Fruit fly (Drosophila melanogaster) whole organism, larva: ENCODE data around the gene Syx8.

ENCODE experiments used
- noc ChIP-seq: fragments of 200-800 bp; sonication (Bioruptor generic); optimal IDR thresholded peaks from 3 replicates; lab custom pipeline; 2019; ENCODE audit warnings: missing biosample characterization, mild to moderate bottlenecking, missing genetic modification characterization, moderate library complexity

The Syx8 gene

DNA sequence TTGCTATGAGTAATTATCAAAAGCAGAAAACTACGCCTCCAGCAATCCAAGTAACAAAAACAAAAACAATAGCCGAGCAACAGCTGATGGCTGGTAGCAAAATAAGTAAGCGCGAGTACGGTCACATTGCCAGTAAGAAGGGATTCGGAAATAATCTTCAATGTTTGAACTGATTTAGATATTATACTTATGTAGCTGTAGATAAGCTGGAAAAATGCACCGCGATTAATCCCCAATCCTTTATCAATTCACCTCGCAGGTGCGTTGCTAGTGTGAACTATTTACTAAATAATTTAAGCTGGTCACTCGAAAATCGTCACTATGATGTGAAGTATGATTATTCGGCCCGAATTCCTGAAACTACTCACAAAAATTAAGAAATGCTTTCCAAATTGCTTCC, at the start of gene Syx8, which contains the start of gene CG32163:
Gene Syx8 (minus strand): TSS at position 69 of the 400 bp plus-strand sequence.
Gene CG32163 (plus strand): TSS at position 169 of the 400 bp plus-strand sequence.
- peak; percentile 22 for TF ChIP-seq noc (tag; lab: Kevin White, UChicago)

DNA sequence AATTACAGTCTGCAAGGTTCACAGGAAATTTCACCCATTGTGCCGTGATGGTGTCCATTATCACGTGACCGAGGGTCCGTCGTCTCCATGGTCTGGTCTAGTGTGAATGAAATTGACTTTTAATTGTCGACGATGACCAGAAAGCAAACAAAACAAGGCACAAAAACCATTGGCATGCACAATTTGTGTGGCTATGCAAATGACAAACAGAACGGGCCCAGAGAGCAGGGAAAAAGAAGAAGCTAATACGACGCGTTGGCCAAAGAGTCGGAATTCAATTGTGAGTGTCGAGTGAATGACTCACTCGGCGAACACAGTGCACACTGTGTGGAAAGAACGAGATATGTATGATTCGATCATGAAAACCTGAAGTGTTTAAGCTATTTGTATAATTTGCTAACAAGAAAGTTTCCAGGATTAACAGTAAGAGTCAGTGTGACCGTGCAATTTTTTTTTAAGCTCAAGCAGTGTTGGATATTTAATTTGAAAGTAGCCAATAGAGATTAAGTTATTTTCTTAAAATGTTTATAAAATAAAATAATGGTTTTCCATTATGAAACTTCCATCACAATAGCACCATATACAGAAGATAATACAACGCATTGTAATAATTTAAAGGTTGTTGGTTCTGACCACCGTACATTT, 48.8 kb upstream of the Syx8 start:
- peak; percentile 65 for TF ChIP-seq noc (tag; lab: Kevin White, UChicago)

DNA sequence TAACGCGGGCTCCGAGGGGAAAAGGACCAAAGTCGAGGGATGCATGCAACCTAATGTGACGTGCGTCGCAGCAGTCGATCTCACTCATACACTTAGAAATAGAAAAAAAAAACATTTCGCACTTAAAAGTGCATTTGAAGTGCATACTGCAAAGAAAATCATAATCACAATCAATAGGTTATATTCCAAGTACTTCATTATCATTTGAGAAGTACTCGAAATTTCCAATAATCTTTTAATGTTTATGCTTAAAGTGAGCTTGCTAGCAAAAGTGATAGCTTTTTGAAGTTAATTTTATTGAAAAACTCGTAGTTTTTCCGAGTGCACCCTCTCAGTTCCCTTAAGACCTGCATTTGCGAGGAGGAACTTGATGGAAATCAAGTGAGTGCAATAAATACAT, 47.7 kb upstream of the Syx8 start:
- no peak for TF ChIP-seq noc (tag; lab: Kevin White, UChicago)

DNA sequence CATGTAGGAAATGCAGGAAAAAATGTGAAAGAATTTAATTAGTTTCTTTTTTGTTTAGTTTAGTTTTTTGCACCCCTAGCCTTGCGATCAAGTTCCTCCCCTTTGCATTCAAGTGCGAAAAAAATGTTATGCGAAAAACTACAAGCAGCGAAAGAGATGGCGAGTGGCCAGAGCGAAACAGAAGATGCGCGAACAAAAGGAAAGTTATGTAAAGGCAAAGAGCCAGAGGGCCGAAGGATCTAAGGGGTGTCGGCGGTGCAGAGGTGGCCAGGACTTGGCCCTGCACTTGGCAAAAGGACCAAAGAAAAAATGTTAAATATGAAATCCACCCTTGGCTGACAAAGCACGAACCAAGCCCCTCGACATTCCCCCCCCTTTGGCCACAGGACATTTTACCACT, 47.2 kb upstream of the Syx8 start:
- TF ChIP-seq noc (tag; lab: Kevin White, UChicago) = no peak

DNA sequence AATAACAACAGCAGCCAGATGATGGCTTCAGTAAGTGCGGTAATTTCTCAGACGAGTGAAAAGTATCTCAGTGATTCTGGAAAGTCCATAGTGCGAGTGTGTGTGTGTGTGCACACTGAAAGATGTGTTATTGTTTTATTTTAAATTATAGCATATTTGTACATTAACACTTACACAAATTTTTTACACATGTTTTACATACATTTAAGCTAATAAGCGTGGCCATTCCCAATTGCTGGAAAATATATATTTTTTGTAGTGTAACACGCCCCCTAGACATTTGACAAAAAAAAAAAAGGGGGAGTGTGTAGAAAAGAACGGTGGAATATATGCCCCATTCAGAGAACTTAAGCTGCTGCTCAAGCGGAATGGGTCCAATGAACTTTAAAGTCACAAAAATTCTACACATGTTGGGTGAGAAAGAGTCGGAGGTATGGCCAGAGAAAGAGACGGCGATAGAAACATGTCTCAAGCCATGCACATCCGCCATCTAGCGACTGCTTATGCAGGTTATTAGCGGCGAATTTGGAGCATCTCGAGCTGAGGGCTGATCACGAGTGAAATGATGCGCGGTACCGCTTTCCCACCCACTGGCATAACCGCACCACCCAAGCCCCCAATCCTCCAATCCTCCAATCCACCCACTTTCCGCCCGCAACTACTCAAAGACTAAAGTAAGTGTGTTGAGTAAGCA, 45.1 kb upstream of the Syx8 start:
- TF ChIP-seq noc (tag; lab: Kevin White, UChicago) = no peak

DNA sequence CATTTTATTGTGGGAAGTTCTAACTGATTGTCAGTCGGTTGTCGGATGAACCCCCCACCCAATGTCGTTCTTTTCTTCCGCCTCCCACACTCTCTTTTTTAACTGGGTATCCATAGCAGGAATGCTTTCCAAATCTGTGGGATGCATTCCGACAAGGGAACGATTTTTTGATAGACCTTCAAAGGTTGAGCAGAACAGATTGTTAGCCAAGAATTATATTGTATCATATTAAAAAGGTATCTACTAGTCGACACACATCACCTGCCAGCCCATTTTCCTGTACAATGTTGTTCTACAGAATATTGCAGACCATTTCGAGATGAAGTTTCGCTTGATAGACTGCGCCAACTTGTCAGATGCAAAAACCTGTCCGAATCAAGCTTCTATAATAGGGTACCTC, 42.9 kb upstream of the Syx8 start:
- no peak for TF ChIP-seq noc (tag; lab: Kevin White, UChicago)

DNA sequence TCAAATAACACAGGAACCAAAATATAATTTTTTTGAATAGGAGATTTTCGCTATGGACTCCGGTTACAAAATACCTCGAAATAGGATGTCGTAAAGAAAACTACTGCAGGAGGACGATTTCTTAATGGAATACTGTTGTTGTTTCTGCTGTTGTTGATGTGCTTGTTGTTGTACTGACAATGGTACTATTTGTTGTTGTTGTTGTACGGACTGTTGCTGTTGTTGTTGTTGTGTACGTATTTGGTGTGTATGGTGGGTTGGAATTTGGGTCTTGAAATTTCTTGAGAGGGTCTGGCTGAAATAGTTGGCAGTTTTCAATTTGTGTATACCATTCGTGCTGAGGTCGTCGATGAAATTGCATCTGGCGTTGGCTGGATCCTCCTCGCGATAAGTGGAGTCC, 39.3 kb upstream of the Syx8 start:
- TF ChIP-seq noc (tag; lab: Kevin White, UChicago) = no peak

DNA sequence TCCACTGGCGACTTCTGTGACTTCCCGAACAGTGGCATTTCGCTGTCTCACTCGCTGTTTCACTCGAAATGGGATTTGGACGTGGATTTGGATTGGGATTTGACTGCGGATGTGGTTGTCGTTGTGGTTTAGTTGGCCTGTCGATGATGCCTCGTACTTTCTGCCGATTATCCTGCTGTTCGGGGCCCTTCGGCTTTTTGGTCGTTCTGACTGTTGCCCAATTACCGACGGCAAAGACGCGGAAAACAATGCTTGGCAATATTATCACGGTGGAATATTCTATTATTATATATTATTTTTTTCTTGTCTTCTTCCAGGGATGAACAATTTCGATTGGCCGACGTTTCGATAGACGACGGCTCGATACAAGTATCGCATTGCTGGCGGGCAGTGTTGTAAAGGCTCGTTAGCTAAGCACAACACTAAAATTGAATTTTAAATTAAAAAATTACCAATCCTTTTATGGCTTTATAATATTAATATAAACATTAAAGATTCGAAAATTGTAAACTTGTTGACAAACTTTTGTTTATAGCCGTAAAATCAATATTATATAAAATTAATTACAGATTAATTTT, 28.4 kb upstream of the Syx8 start, which contains the start of gene Mo25:
Gene Mo25 (minus strand): TSS at position 341 of the 578 bp plus-strand sequence.
- no peak for TF ChIP-seq noc (tag; lab: Kevin White, UChicago)

DNA sequence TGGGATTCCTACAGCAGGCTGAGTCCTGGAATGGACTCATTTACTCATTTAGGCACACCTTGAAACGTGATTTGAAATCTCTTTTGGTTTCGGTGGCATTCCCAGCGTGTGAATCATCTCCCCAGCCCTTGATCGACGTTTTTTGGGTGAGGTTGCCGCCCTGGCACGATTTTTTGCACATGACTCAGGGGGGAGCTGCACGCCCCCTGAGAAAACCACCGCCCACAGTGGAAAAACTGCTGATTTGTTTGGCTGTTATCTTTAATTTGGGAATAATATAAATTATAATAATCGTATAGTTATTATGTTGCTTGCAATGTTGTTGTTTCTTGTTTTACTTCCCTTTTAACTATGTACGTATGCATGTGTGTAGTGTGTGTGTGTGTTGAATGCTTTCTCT, 26.1 kb upstream of the Syx8 start:
- peak; percentile 58 for TF ChIP-seq noc (tag; lab: Kevin White, UChicago)

DNA sequence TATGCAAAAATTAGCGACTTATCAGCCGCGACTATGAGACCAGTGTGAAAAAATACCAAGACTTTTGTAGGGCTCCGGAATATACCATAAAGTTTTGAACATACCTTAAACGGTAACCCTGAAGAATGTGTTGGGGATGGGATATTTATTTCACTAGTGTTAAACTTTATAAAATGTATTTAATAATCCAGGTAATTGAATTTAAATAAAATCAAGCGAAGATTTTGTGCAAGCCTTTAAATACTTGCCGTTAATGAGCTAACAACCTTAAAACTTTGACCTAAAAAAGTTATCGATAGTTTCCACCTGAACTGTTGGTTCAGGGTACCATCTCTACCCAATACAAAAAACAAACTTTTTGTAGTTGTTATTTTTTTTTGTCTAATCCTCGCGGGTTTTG, 25.3 kb upstream of the Syx8 start, which contains the start of gene CG4101:
Gene CG4101 (plus strand): TSS at position 335 of the 400 bp plus-strand sequence.
- TF ChIP-seq noc (tag; lab: Kevin White, UChicago) = peak; percentile 86

DNA sequence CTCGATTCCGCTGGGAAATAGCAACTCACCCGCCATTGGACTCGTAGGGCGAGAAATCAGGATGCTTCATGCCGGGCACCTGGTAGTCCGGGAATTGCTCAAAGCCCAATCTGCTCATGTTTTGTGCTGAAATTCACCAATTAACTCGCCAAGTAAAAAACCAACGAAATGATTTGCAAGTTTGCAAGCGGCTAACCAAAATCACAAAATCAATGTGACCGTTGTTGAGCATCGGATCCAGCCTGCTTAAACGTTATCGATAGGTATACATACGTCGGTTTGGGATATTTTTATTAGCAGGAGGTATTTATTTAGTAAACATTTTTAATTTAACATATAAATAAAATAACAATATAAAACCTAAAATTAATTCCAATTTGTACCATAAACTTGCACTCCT, 23.3 kb upstream of the Syx8 start, which contains the start of gene Prosbeta6:
Gene Prosbeta6 (minus strand): TSS at position 218 of the 400 bp plus-strand sequence.
- TF ChIP-seq noc (tag; lab: Kevin White, UChicago) = no peak

DNA sequence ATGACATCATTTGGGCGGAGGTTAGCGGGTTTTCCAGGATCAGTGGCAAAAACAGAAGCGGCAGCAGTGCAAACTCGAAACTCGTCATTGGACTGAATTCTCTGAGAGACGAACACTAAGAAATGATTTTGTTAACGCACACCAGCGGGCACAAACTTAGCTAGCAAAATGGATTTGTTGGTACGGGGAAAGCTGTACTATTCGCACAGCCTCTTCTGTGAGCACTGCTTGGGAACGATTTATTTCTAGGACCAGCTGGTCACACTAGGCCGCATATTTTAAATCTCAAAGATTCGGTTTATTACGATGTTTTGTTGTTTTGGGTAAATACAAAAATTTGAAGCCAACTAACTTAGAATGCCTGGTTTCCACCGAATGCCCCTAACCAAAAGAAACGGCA, 22.3 kb upstream of the Syx8 start, which contains the start of gene CG4098:
Gene CG4098 (minus strand): TSS at position 228 of the 400 bp plus-strand sequence.
- peak; percentile 54 for TF ChIP-seq noc (tag; lab: Kevin White, UChicago)

DNA sequence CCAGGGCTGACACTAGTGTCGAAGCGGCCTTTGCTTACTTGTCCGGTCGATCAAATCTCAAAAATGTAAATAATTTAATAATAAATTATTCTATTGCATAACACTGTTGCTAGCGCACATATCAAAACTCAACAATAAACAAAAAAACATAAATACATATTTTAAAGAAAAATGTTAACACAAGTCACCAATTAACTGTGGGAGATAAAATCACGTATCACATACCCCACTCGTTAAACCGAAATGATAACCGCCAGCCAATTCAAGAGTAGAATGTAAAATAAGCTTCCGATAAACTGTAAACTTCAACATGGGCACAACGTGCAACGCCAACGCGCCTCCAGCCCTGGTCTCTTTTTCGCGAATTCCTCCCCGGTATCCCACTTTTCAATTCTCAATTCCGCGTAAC, 15.9 kb upstream of the Syx8 start, which contains the start of gene Arts:
Gene Arts (plus strand): TSS at position 116 of the 409 bp plus-strand sequence.
- TF ChIP-seq noc (tag; lab: Kevin White, UChicago) = peak; percentile 21

DNA sequence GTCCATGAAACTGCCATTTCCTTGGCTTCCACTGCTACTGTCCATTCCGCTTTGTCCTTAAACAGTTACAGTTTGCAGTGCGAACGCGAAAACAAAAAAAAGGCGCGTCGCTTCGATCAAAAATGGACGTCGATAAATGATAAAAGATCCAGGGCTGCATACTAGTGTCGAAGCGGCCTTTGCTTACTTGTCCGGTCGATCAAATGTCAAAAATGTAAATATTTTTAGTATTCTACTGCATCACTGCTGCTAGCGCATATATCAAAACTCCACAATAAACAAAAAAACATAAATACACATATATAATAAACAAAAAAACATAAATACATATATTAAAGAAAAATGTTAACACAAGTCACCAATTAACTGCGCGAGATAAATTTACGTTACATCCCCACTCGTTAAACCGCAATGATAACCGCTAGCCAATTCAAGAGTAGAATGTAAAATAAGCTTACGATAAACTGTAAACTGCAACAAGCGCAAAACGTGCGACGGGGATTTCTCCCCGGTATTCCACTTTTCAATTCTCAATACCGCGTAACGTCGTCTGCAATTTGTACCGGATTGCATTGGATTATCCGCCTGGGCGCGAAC, 8.2 kb upstream of the Syx8 start, which contains the start of the genes spd-2 and Apl:
Gene spd-2 (minus strand): TSS at position 93 of the 597 bp plus-strand sequence.
Gene Apl (plus strand): TSS at position 260 of the 597 bp plus-strand sequence.
- no peak for TF ChIP-seq noc (tag; lab: Kevin White, UChicago)

DNA sequence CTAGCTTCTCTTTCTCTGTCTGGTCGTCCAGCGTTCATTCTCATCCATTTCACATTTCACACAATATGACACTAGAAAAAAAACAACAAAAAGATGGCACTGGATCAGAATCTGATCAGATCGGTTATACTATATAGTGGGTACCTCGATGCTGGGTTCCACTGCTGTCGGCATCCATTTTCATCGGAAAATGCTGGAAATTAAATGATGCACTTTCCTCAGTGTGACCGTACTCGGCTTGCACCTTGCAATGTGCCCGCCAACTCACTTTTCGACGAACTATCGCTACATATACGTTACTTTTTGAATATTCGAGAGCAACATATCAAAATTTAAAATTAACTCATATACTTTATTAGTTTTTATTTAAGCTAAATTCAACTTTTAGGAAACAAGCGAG, 4.0 kb upstream of the Syx8 start, which contains the start of gene tra:
Gene tra (minus strand): TSS at position 191 of the 400 bp plus-strand sequence.
- TF ChIP-seq noc (tag; lab: Kevin White, UChicago) = no peak
